Worm (Caenorhabditis elegans) whole organism, L4 larva: Measurements from ENCODE around the gene ZK1127.5.

ENCODE experiments used
- D1046.2 ChIP-seq: fragments of 200-800 bp; sonication (Bioruptor generic); IDR thresholded peaks from 2 replicates; pipeline ENCODE4 v1.3.6; 2022; ENCODE audit warnings: missing genetic modification characterization, missing compliant biosample characterization
- aha-1 ChIP-seq: fragments of 150-350 bp; peaks from one replicate; lab custom pipeline; 2014; ENCODE audit warnings: missing biosample characterization, missing genetic modification characterization
- ama-1 ChIP-seq: fragments of 150-350 bp; optimal IDR thresholded peaks from 2 replicates; lab custom pipeline; 2014; ENCODE audit warnings: inconsistent platforms, mixed read lengths
- ceh-82 ChIP-seq: sonication (generic microtip); optimal IDR thresholded peaks from 2 replicates; lab custom pipeline; 2017; ENCODE audit warnings: missing biosample characterization, missing genetic modification characterization
- egl-27 ChIP-seq: sonication (generic microtip); optimal IDR thresholded peaks from 3 replicates; lab custom pipeline; 2017; ENCODE audit warnings: missing biosample characterization, missing genetic modification reagents, missing genetic modification characterization
- egl-43 ChIP-seq: fragments of 200-800 bp; sonication (Bioruptor generic); IDR thresholded peaks from 2 replicates; pipeline ENCODE4 v1.3.6; 2022; ENCODE audit warnings: missing genetic modification reagents, missing genetic modification characterization, missing compliant biosample characterization
- mdl-1 ChIP-seq, 2 experiments: fragments of 150-350 bp in 1 of 2; sonication (generic microtip) in 1 of 2; optimal IDR thresholded peaks; 2 replicates each; lab custom pipeline; 2014 to 2017; ENCODE audit warnings: missing biosample characterization in 2 of 2, missing genetic modification characterization in 2 of 2
- nhr-237 ChIP-seq: sonication (generic microtip); optimal IDR thresholded peaks from 2 replicates; lab custom pipeline; 2017; ENCODE audit warnings: missing biosample characterization, missing genetic modification characterization
- spr-3 ChIP-seq: fragments of 200-800 bp; sonication (Bioruptor generic); optimal IDR thresholded peaks from 2 replicates; lab custom pipeline; 2018; ENCODE audit warnings: mild to moderate bottlenecking, missing genetic modification characterization, missing compliant biosample characterization
- unc-130 ChIP-seq: sonication (generic microtip); optimal IDR thresholded peaks from 2 replicates; lab custom pipeline; 2016; ENCODE audit warnings: missing genetic modification reagents, missing genetic modification characterization, missing compliant biosample characterization

DNA sequence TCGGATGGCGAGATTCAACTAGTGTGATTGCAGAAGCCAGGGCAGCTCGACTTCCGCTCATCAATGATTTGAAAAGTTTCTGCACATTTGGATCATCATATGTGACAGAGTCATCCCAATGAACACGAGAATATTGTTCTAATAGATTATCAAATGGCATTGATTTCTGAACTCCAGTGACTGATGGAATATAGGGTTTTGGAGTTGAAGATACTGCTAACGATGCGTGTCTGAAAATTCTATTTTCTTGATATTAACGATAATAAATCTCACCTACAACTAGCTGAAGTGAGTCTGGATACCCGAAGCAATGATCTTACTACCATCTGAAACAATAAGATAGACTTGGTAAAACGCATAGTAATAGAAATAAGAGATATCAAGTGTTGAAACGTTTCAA, 50.4 kb downstream of the ZK1127.5 start, which contains the start of gene mmaa-1:
- TF ChIP-seq D1046.2 (GFP tag; lab: Robert Waterston, UW) (no peak), ama-1 (peak; percentile 70), nhr-237 (tag; lab: Kevin White, UChicago) (no peak), unc-130 (GFP tag; lab: Kevin White, UChicago) (no peak), aha-1 (no peak), ceh-82 (tag; lab: Kevin White, UChicago) (no peak), spr-3 (no peak), egl-43 (GFP tag; lab: Robert Waterston, UW) (no peak), mdl-1 (tag; optimal IDR thresholded peaks at IDR 0.05; lab: Kevin White, UChicago) (no peak), egl-27 (tag; lab: Kevin White, UChicago) (no peak)
